Fruit fly (Drosophila melanogaster) S2 (cell line): ENCODE measurements around the gene AdoR.

Experiments
- CG8478 ChIP-seq: fragments of >200 bp; optimal IDR thresholded peaks from 2 replicates; lab custom pipeline; 2018
- CTCF ChIP-seq, 2 experiments: fragments of >200 bp; optimal IDR thresholded peaks; 2 replicates each; lab custom pipeline; 2018

- no peak for TF ChIP-seq CTCF (optimal IDR thresholded peaks at IDR 0.05; lab: Kevin White, UChicago)
- TF ChIP-seq CG8478 = no peak
Measured at dm6 chr3R:30196128-30196527, 46.7 kb upstream of the AdoR start, which contains the start of gene CG15531.
